Worm (Caenorhabditis elegans): ENCODE measurements around the gene syx-5.

The syx-5 gene

ce11 chrV:11800486-11800885 lies 35.8 kb downstream of the syx-5 start:
- no peak for TF ChIP-seq ZK185.1 (tag; optimal IDR thresholded peaks at IDR 0.05; ENCODE audit: poor library complexity, severe bottlenecking)
- no peak for TF ChIP-seq cebp-2 (GFP tag; IDR thresholded peaks at IDR 0.05)
- no peak for TF ChIP-seq snpc-4 (GFP tag; optimal IDR thresholded peaks at IDR 0.05)
- TF ChIP-seq snpc-4 (tag; optimal IDR thresholded peaks at IDR 0.05), result no peak
- no peak for TF ChIP-seq tbp1 (GFP tag; optimal IDR thresholded peaks at IDR 0.05)
- no peak for TF ChIP-seq mes-4 (tag; optimal IDR thresholded peaks at IDR 0.05)
- no peak for TF ChIP-seq hmg-20 (GFP tag; IDR thresholded peaks at IDR 0.05)
- no peak for TF ChIP-seq dox-1 (GFP tag; IDR thresholded peaks at IDR 0.05)
- no peak for TF ChIP-seq hsf-1 (GFP tag; IDR thresholded peaks at IDR 0.05)
- TF ChIP-seq mel-28 (tag; optimal IDR thresholded peaks at IDR 0.05; ENCODE audit: borderline replicate concordance), result no peak
- TF ChIP-seq sdz-38 (tag; optimal IDR thresholded peaks at IDR 0.05), result no peak
- no peak for TF ChIP-seq ceh-58 (GFP tag; IDR thresholded peaks at IDR 0.05)
- TF ChIP-seq rec-8 (tag; optimal IDR thresholded peaks at IDR 0.05), result no peak
- no peak for TF ChIP-seq C17E4.6 (GFP tag; IDR thresholded peaks at IDR 0.05)
- no peak for TF ChIP-seq ztf-3 (GFP tag; optimal IDR thresholded peaks at IDR 0.05)
- no peak for TF ChIP-seq F37B4.10 (GFP tag; IDR thresholded peaks at IDR 0.05)
- no peak for TF ChIP-seq madf-8 (GFP tag; conservative IDR thresholded peaks at IDR 0.05)
- no peak for TF ChIP-seq F57A8.1 (GFP tag; optimal IDR thresholded peaks at IDR 0.05)
- TF ChIP-seq hrde-1 (tag; optimal IDR thresholded peaks at IDR 0.05; ENCODE audit: borderline replicate concordance), result no peak
- no peak for TF ChIP-seq K11D2.4 (GFP tag; IDR thresholded peaks at IDR 0.05)
- TF ChIP-seq hlh-26 (GFP tag; conservative IDR thresholded peaks at IDR 0.05), result no peak

- TF ChIP-seq madf-10 (tag; optimal IDR thresholded peaks at IDR 0.05) (no peak), xnd-1 (tag; optimal IDR thresholded peaks at IDR 0.05) (no peak), lin-40 (tag; optimal IDR thresholded peaks at IDR 0.05) (peak; percentile 21), cebp-1 (GFP tag; IDR thresholded peaks at IDR 0.05) (no peak), cebp-1 (tag; optimal IDR thresholded peaks at IDR 0.05) (peak; percentile 39), ztf-26 (tag; optimal IDR thresholded peaks at IDR 0.05) (peak; percentile 12)
Measured at ce11 chrV:11801076-11801849, 36.6 kb downstream of the syx-5 start.

- TF ChIP-seq ets-4 (GFP tag; optimal IDR thresholded peaks at IDR 0.05), result no peak
- TF ChIP-seq aptf-3 (GFP tag; IDR thresholded peaks at IDR 0.05), result no peak
- TF ChIP-seq dpl-1 (GFP tag; optimal IDR thresholded peaks at IDR 0.05), result no peak
- TF ChIP-seq ztf-26 (tag; optimal IDR thresholded peaks at IDR 0.05), result peak; percentile 91
- no peak for TF ChIP-seq dox-1 (GFP tag; IDR thresholded peaks at IDR 0.05)
- no peak for TF ChIP-seq cebp-2 (GFP tag; IDR thresholded peaks at IDR 0.05)
- TF ChIP-seq lin-26 (GFP tag; IDR thresholded peaks at IDR 0.05), result peak; percentile 58; the same call in 1 of the 2 replicates
- peak; percentile 95 for TF ChIP-seq somi-1 (GFP tag; optimal IDR thresholded peaks at IDR 0.05)
- no peak for TF ChIP-seq sea-2 (GFP tag; IDR thresholded peaks at IDR 0.05)
- no peak for TF ChIP-seq nhr-27 (tag; optimal IDR thresholded peaks at IDR 0.05)
- TF ChIP-seq mes-4 (tag; optimal IDR thresholded peaks at IDR 0.05), result no peak
- peak; percentile 49; the same call in 1 of the 2 replicates for TF ChIP-seq K11D2.4 (GFP tag; IDR thresholded peaks at IDR 0.05)
- TF ChIP-seq die-1 (tag; optimal IDR thresholded peaks at IDR 0.05), result peak; percentile 51
- TF ChIP-seq F39B2.1 (GFP tag; IDR thresholded peaks at IDR 0.05), result no peak
- TF ChIP-seq chd-7 (tag; optimal IDR thresholded peaks at IDR 0.05), result peak; percentile 37
- TF ChIP-seq let-607 (tag; optimal IDR thresholded peaks at IDR 0.05), result peak in 1 of 2 experiments; percentile 24
- TF ChIP-seq madf-8 (GFP tag; conservative IDR thresholded peaks at IDR 0.05), result no peak
- TF ChIP-seq tbp1 (GFP tag; optimal IDR thresholded peaks at IDR 0.05), result peak; percentile 15
- no peak for TF ChIP-seq rec-8 (tag; optimal IDR thresholded peaks at IDR 0.05)
- peak; percentile 4 for TF ChIP-seq F22D6.2 (tag; optimal IDR thresholded peaks at IDR 0.05)
- no peak for TF ChIP-seq aptf-2 (GFP tag; conservative IDR thresholded peaks at IDR 0.05)
- TF ChIP-seq dpff-1 (tag; optimal IDR thresholded peaks at IDR 0.05), result no peak
- no peak for TF ChIP-seq nhr-90 (tag; optimal IDR thresholded peaks at IDR 0.05)
- no peak for TF ChIP-seq hrde-1 (tag; optimal IDR thresholded peaks at IDR 0.05; ENCODE audit: borderline replicate concordance)
- TF ChIP-seq B0261.1 (tag; optimal IDR thresholded peaks at IDR 0.05), result no peak
- TF ChIP-seq cebp-1 (GFP tag; IDR thresholded peaks at IDR 0.05), result no peak
- peak; percentile 28 for TF ChIP-seq cebp-1 (tag; optimal IDR thresholded peaks at IDR 0.05)
- TF ChIP-seq lin-40 (tag; optimal IDR thresholded peaks at IDR 0.05), result peak; percentile 76
- no peak for TF ChIP-seq F37B4.10 (GFP tag; IDR thresholded peaks at IDR 0.05)
Measured at ce11 chrV:11802508-11802907, 37.8 kb downstream of the syx-5 start.
